Worm (Caenorhabditis elegans): Measurements from ENCODE around the gene C35B1.2.

- TF ChIP-seq ceh-83 (GFP tag; optimal IDR thresholded peaks at IDR 0.05) (no peak), nhr-237 (tag; optimal IDR thresholded peaks at IDR 0.05) (no peak), nhr-12 (tag; optimal IDR thresholded peaks at IDR 0.05) (no peak), lsy-2 (tag; optimal IDR thresholded peaks at IDR 0.05) (no peak), blmp-1 (tag; optimal IDR thresholded peaks at IDR 0.05) (no peak)
Measured at ce11 chrIV:4052274-4052673, 33.7 kb upstream of the C35B1.2 start.
